Worm (Caenorhabditis elegans): ENCODE results near the gene gba-4.
A peak's percentile ranks its signal among the peaks of the same experiment; 100 is the strongest.

- TF ChIP-seq snpc-4 (GFP tag; optimal IDR thresholded peaks at IDR 0.05): peak; percentile 83
- peak; percentile 71 to 93 (median 90) for TF ChIP-seq snpc-4 (tag; optimal IDR thresholded peaks at IDR 0.05)
- TF ChIP-seq ztf-25 (GFP tag; IDR thresholded peaks at IDR 0.05): no peak
- no peak for TF ChIP-seq ets-4 (GFP tag; optimal IDR thresholded peaks at IDR 0.05)
- no peak for TF ChIP-seq B0336.3 (GFP tag; IDR thresholded peaks at IDR 0.05)
Measured at ce11 chrIV:5344168-5344567, 6.5 kb downstream of the gba-4 start.

Measured in whole organism, young adult.